Worm (Caenorhabditis elegans): ENCODE results near the gene T20D4.19.
A peak's percentile ranks its signal among the peaks of the same experiment; 100 is the strongest.
"Not testable (repeated sequence)": the region's sequence is repeated elsewhere in the genome, so short reads cannot be mapped to it uniquely, and the experiment has no call there.

The T20D4.19 gene

ce11 chrV:3396765-3397164 lies 34.7 kb downstream of the T20D4.19 start, which contains the start of gene T20D4.12:
T20D4.12 (plus strand) TSS chrV:3397065.
- TF ChIP-seq B0261.1 (tag; optimal IDR thresholded peaks at IDR 0.05); pbrm-1 (GFP tag; IDR thresholded peaks at IDR 0.05); egrh-3 (GFP tag; IDR thresholded peaks at IDR 0.05): not testable (repeated sequence)

- peak; percentile 73 for TF ChIP-seq zfh-2 (GFP tag; conservative IDR thresholded peaks at IDR 0.05)
- no peak for TF ChIP-seq C17E4.6 (GFP tag; IDR thresholded peaks at IDR 0.05)
Observed at ce11 chrV:3394694-3395240, 36.7 kb downstream of the T20D4.19 start, which contains the start of gene T20D4.15. T20D4.15 (minus strand) TSS chrV:3394744.

ce11 chrV:3394065-3394464 lies 37.4 kb downstream of the T20D4.19 start:
- no peak for TF ChIP-seq snpc-4 (GFP tag; optimal IDR thresholded peaks at IDR 0.05)
- TF ChIP-seq snpc-4 (tag; optimal IDR thresholded peaks at IDR 0.05), result peak in 1 of 4 experiments; percentile 75
- TF ChIP-seq zfh-2 (GFP tag; conservative IDR thresholded peaks at IDR 0.05), result peak; percentile 70
- TF ChIP-seq ccch-3 (GFP tag; optimal IDR thresholded peaks at IDR 0.05), result no peak

ce11 chrV:3391005-3391404 lies 40.4 kb downstream of the T20D4.19 start:
- no peak for TF ChIP-seq nhr-120 (GFP tag; IDR thresholded peaks at IDR 0.05)
- no peak for TF ChIP-seq dpl-1 (GFP tag; optimal IDR thresholded peaks at IDR 0.05)
- TF ChIP-seq mel-28 (tag; optimal IDR thresholded peaks at IDR 0.05; ENCODE audit: borderline replicate concordance), result no peak
- no peak for TF ChIP-seq hsf-1 (GFP tag; IDR thresholded peaks at IDR 0.05)
- peak; percentile 37; the same call in 1 of the 2 replicates for TF ChIP-seq mcd-1 (GFP tag; IDR thresholded peaks at IDR 0.05)
- TF ChIP-seq Y53G8AR.9 (GFP tag; conservative IDR thresholded peaks at IDR 0.05), result no peak
- no peak for TF ChIP-seq egl-18 (GFP tag; IDR thresholded peaks at IDR 0.05)
- no peak for TF ChIP-seq let-607 (tag; optimal IDR thresholded peaks at IDR 0.05)
- TF ChIP-seq chd-7 (tag; optimal IDR thresholded peaks at IDR 0.05), result no peak
- TF ChIP-seq nhr-80 (tag; optimal IDR thresholded peaks at IDR 0.05), result peak; percentile 75
- peak; percentile 53 for TF ChIP-seq ztf-26 (tag; optimal IDR thresholded peaks at IDR 0.05)
- TF ChIP-seq atf-7 (tag; optimal IDR thresholded peaks at IDR 0.05), result peak; percentile 16
- TF ChIP-seq cebp-2 (GFP tag; IDR thresholded peaks at IDR 0.05), result no peak
- TF ChIP-seq attf-5 (GFP tag; optimal IDR thresholded peaks at IDR 0.05), result peak; percentile 54
- peak; percentile 27 for TF ChIP-seq ceh-27 (GFP tag; optimal IDR thresholded peaks at IDR 0.05)
- no peak for TF ChIP-seq let-526 (GFP tag; IDR thresholded peaks at IDR 0.05)
- TF ChIP-seq hlh-26 (GFP tag; conservative IDR thresholded peaks at IDR 0.05), result no peak
- no peak for TF ChIP-seq snpc-3.4 (tag; optimal IDR thresholded peaks at IDR 0.05)
- no peak for TF ChIP-seq zfh-2 (GFP tag; conservative IDR thresholded peaks at IDR 0.05)
- no peak for TF ChIP-seq ztf-25 (GFP tag; IDR thresholded peaks at IDR 0.05)
- TF ChIP-seq snpc-4 (GFP tag; optimal IDR thresholded peaks at IDR 0.05), result no peak
- TF ChIP-seq snpc-4 (tag; optimal IDR thresholded peaks at IDR 0.05), result peak in 1 of 4 experiments; percentile 36
- TF ChIP-seq nfyb-1 (GFP tag; IDR thresholded peaks at IDR 0.05), result 0 out of 2 replicates have a peak, but pooled peaks have one; percentile 47
- TF ChIP-seq F37B4.10 (GFP tag; IDR thresholded peaks at IDR 0.05), result no peak
- TF ChIP-seq F39B2.1 (GFP tag; IDR thresholded peaks at IDR 0.05), result no peak
- no peak for TF ChIP-seq ztf-18 (tag; optimal IDR thresholded peaks at IDR 0.05)
- peak; percentile 78 for TF ChIP-seq somi-1 (GFP tag; optimal IDR thresholded peaks at IDR 0.05)
- TF ChIP-seq hmg-1.2 (GFP tag; IDR thresholded peaks at IDR 0.05), result peak; percentile 58; the same call in 1 of the 2 replicates
- no peak for TF ChIP-seq egrh-3 (GFP tag; IDR thresholded peaks at IDR 0.05)
- no peak for TF ChIP-seq madf-6 (GFP tag; IDR thresholded peaks at IDR 0.05)
- no peak for TF ChIP-seq T26A5.8 (tag; optimal IDR thresholded peaks at IDR 0.05)
- no peak for TF ChIP-seq ama-1 (optimal IDR thresholded peaks at IDR 0.05)
- no peak for TF ChIP-seq ama-1 (GFP tag; optimal IDR thresholded peaks at IDR 0.05)
- TF ChIP-seq unc-130 (GFP tag; optimal IDR thresholded peaks at IDR 0.05), result no peak
- TF ChIP-seq Y56A3A.18 (GFP tag; IDR thresholded peaks at IDR 0.05), result no peak
- TF ChIP-seq tbp1 (GFP tag; optimal IDR thresholded peaks at IDR 0.05), result peak; percentile 12
- TF ChIP-seq nfya-2 (GFP tag; IDR thresholded peaks at IDR 0.05), result no peak
- TF ChIP-seq lin-35 (GFP tag; optimal IDR thresholded peaks at IDR 0.05), result peak in 1 of 3 experiments; percentile 72
- TF ChIP-seq attf-6 (GFP tag; IDR thresholded peaks at IDR 0.05), result no peak

Data from whole organism, young adult.